Fruit fly (Drosophila melanogaster): Measurements from ENCODE around the gene AdoR.

Gene AdoR

dm6 chr3R:30176314-30176713 is 26.9 kb upstream of the AdoR start (continued):
- TF ChIP-seq Eip74EF (GFP tag; optimal IDR thresholded peaks at IDR 0.05) (no peak), amos (GFP tag; IDR thresholded peaks at IDR 0.05; ENCODE audit: partially characterized antibody) (no peak), crol (GFP tag; IDR thresholded peaks at IDR 0.05) (peak; percentile 20; the same call in 1 of the 2 replicates), eyg (GFP tag; optimal IDR thresholded peaks at IDR 0.05) (no peak), jigr1 (GFP tag; IDR thresholded peaks at IDR 0.05) (no peak), CG17829 (tag; optimal IDR thresholded peaks at IDR 0.05) (no peak), Hr51 (GFP tag; optimal IDR thresholded peaks at IDR 0.05) (no peak)

DNA sequence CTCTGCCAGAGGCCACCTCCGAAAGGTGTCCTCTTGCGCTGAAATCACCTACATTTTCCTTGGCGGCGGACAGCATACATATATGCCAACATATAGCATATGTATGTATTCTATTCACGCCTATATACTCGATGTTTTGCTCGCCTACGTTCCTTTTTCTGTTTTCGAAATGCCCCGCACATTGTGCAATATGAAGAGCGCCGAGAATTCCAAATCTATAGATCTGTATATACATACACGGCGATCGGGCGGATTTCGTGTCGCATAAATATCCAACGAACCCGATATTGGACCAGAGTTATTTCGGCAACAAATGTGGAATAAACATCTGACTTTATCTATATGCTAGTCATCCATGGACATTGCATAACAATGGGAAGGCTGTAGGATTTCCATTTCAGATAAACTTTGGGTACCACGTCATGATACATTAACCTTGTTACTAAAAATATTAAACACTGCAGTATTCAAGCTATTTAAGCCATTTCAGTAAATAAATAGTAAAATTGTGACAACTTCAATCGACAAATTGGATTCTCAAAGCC is 25.7 kb upstream of the AdoR start:
- TF ChIP-seq CG4707 (GFP tag; optimal IDR thresholded peaks at IDR 0.05), result no peak
- no peak for TF ChIP-seq bowl (GFP tag; IDR thresholded peaks at IDR 0.05)
- no peak for TF ChIP-seq Fer3 (tag; optimal IDR thresholded peaks at IDR 0.05)
- TF ChIP-seq peb (GFP tag; IDR thresholded peaks at IDR 0.05), result no peak
- TF ChIP-seq NC2α (GFP tag; optimal IDR thresholded peaks at IDR 0.05), result no peak
- TF ChIP-seq CG31365 (tag; optimal IDR thresholded peaks at IDR 0.05), result no peak
- TF ChIP-seq NK7.1 (GFP tag; optimal IDR thresholded peaks at IDR 0.05), result no peak
- peak; percentile 65; the same call in 1 of the 3 replicates for TF ChIP-seq so (GFP tag; IDR thresholded peaks at IDR 0.05)
- TF ChIP-seq CG10654 (GFP tag; optimal IDR thresholded peaks at IDR 0.05), result no peak
- TF ChIP-seq CG32767 (GFP tag; IDR thresholded peaks at IDR 0.05), result no peak
- peak; percentile 83 for TF ChIP-seq sd (tag; optimal IDR thresholded peaks at IDR 0.05)
- TF ChIP-seq CG4424 (GFP tag; optimal IDR thresholded peaks at IDR 0.05), result no peak
- TF ChIP-seq dm (GFP tag; optimal IDR thresholded peaks at IDR 0.05), result no peak
- no peak for TF ChIP-seq gsb-n (tag; optimal IDR thresholded peaks at IDR 0.05)
- peak; percentile 81 for TF ChIP-seq sr (GFP tag; IDR thresholded peaks at IDR 0.05)
- TF ChIP-seq CG10267 (tag; optimal IDR thresholded peaks at IDR 0.05), result no peak
- TF ChIP-seq ac (GFP tag; optimal IDR thresholded peaks at IDR 0.05), result no peak
- TF ChIP-seq CG12769 (tag; optimal IDR thresholded peaks at IDR 0.05), result peak; percentile 62
- no peak for TF ChIP-seq CG1529 (GFP tag; optimal IDR thresholded peaks at IDR 0.05)
- TF ChIP-seq Ets65A (GFP tag), result peak; percentile 37
- no peak for TF ChIP-seq ranshi (GFP tag; IDR thresholded peaks at IDR 0.05)
- TF ChIP-seq tup (GFP tag; optimal IDR thresholded peaks at IDR 0.05), result no peak
- peak in 1 of 2 experiments; percentile 96 for TF ChIP-seq Pdp1 (GFP tag; optimal IDR thresholded peaks at IDR 0.05)
- no peak for TF ChIP-seq CG8290 (GFP tag; optimal IDR thresholded peaks at IDR 0.05)
- no peak for TF ChIP-seq CG8290 (tag; optimal IDR thresholded peaks at IDR 0.05)
- TF ChIP-seq CG14965 (GFP tag; optimal IDR thresholded peaks at IDR 0.05; ENCODE audit: borderline replicate concordance), result no peak
- TF ChIP-seq kni (GFP tag; optimal IDR thresholded peaks at IDR 0.05), result no peak
- no peak for TF ChIP-seq CG11504 (tag; optimal IDR thresholded peaks at IDR 0.05)
- TF ChIP-seq chinmo (GFP tag; IDR thresholded peaks at IDR 0.05; ENCODE audit: partially characterized antibody), result 0 out of 4 replicates have a peak, but pooled peaks have one; percentile 21

- no peak for TF ChIP-seq tx (GFP tag; optimal IDR thresholded peaks at IDR 0.05)
- no peak for TF ChIP-seq CG6654 (GFP tag; optimal IDR thresholded peaks at IDR 0.05)
- no peak for TF ChIP-seq trem (tag; optimal IDR thresholded peaks at IDR 0.05)
- peak; percentile 48 for TF ChIP-seq Nf-YB (GFP tag; optimal IDR thresholded peaks at IDR 0.05)
- no peak for TF ChIP-seq zf30C (GFP tag; optimal IDR thresholded peaks at IDR 0.05)
- TF ChIP-seq Nf-YC (tag; optimal IDR thresholded peaks at IDR 0.05), result peak; percentile 43
- TF ChIP-seq Pdp1 (GFP tag; optimal IDR thresholded peaks at IDR 0.05), result peak in 1 of 2 experiments; percentile 85
- no peak for TF ChIP-seq YL-1 (GFP tag; optimal IDR thresholded peaks at IDR 0.05)
- no peak for TF ChIP-seq CG33213 (GFP tag; optimal IDR thresholded peaks at IDR 0.05)
- no peak for TF ChIP-seq fd64A (GFP tag; optimal IDR thresholded peaks at IDR 0.05)
- no peak for TF ChIP-seq pan (optimal IDR thresholded peaks at IDR 0.05)
- no peak for TF ChIP-seq pan (GFP tag; optimal IDR thresholded peaks at IDR 0.05 in 1 of 2, IDR thresholded peaks at IDR 0.05 in 1 of 2)
- TF ChIP-seq CG2202 (tag; optimal IDR thresholded peaks at IDR 0.05), result no peak
These were observed 25.0 kb upstream of the AdoR start, which contains the start of gene Mlc2 for dm6 chr3R:30174160-30175002. Mlc2 (minus strand) TSS chr3R:30174551.

All from whole organism, embryonic.